Fruit fly (Drosophila melanogaster): ENCODE results near the gene Nelf-A.

Nelf-A gene

dm6 chr3R:21193742-21194141, 29.8 kb upstream of the Nelf-A start:
- TF ChIP-seq ac (GFP tag; optimal IDR thresholded peaks at IDR 0.05): peak; percentile 59
- peak; percentile 26 for TF ChIP-seq MTF-1 (GFP tag; optimal IDR thresholded peaks at IDR 0.05; ENCODE audit: borderline replicate concordance)
- peak; percentile 80 for TF ChIP-seq Med (GFP tag)
- TF ChIP-seq Asciz (GFP tag; optimal IDR thresholded peaks at IDR 0.05): peak; percentile 49
- peak; percentile 30 for TF ChIP-seq CG8359 (GFP tag; optimal IDR thresholded peaks at IDR 0.05; ENCODE audit: borderline replicate concordance)
- TF ChIP-seq CG12071 (GFP tag; optimal IDR thresholded peaks at IDR 0.05): no peak
- peak; percentile 44 for TF ChIP-seq fd64A (GFP tag; optimal IDR thresholded peaks at IDR 0.05)
- TF ChIP-seq CG9609 (GFP tag; optimal IDR thresholded peaks at IDR 0.05): no peak
- peak; percentile 26 for TF ChIP-seq Blimp-1 (GFP tag; optimal IDR thresholded peaks at IDR 0.05)
- TF ChIP-seq sisA (GFP tag; IDR thresholded peaks at IDR 0.05): no peak
- TF ChIP-seq CG15479 (GFP tag; optimal IDR thresholded peaks at IDR 0.05): peak; percentile 74
- peak; percentile 38 for TF ChIP-seq CG14710 (tag; optimal IDR thresholded peaks at IDR 0.05)
- TF ChIP-seq CG1233 (GFP tag; optimal IDR thresholded peaks at IDR 0.05): peak; percentile 29
- TF ChIP-seq CHES-1-like (GFP tag; optimal IDR thresholded peaks at IDR 0.05): no peak
- 0 out of 4 replicates have a peak, but pooled peaks have one; percentile 6 for TF ChIP-seq chinmo (GFP tag; IDR thresholded peaks at IDR 0.05; ENCODE audit: partially characterized antibody)
- TF ChIP-seq eve (GFP tag; optimal IDR thresholded peaks at IDR 0.05): peak in 1 of 2 experiments; percentile 44
- TF ChIP-seq CG10462 (GFP tag; optimal IDR thresholded peaks at IDR 0.05): no peak
- TF ChIP-seq CG17359 (tag; optimal IDR thresholded peaks at IDR 0.05): peak; percentile 21
- TF ChIP-seq CG6813 (GFP tag; optimal IDR thresholded peaks at IDR 0.05): peak; percentile 43
- no peak for TF ChIP-seq CG10209 (GFP tag; optimal IDR thresholded peaks at IDR 0.05)
- TF ChIP-seq Pdp1 (GFP tag; optimal IDR thresholded peaks at IDR 0.05): peak in 1 of 2 experiments; percentile 7
- TF ChIP-seq tll (GFP tag; optimal IDR thresholded peaks at IDR 0.05): peak in 1 of 2 experiments; percentile 48
- peak; percentile 13; the same call in 1 of the 2 replicates for TF ChIP-seq ara (GFP tag; IDR thresholded peaks at IDR 0.05)
- peak; percentile 49 for TF ChIP-seq CG15696 (tag; optimal IDR thresholded peaks at IDR 0.05)
- TF ChIP-seq fd102C (GFP tag; optimal IDR thresholded peaks at IDR 0.05): peak; percentile 39
- TF ChIP-seq CG8924 (tag; optimal IDR thresholded peaks at IDR 0.05): peak; percentile 28
- TF ChIP-seq sens (GFP tag): peak; percentile 79
- TF ChIP-seq CG2678 (tag; optimal IDR thresholded peaks at IDR 0.05): peak; percentile 16
- TF ChIP-seq zfh1 (GFP tag; IDR thresholded peaks at IDR 0.05): no peak
- no peak for TF ChIP-seq pnt (GFP tag; optimal IDR thresholded peaks at IDR 0.05)
- TF ChIP-seq CG9727 (GFP tag; optimal IDR thresholded peaks at IDR 0.05): peak; percentile 39
- TF ChIP-seq Kr (GFP tag; optimal IDR thresholded peaks at IDR 0.05): peak; percentile 66
- TF ChIP-seq ash1 (GFP tag; optimal IDR thresholded peaks at IDR 0.05): no peak
- TF ChIP-seq dmrt11E (tag; optimal IDR thresholded peaks at IDR 0.05): peak; percentile 19
- peak; percentile 3 for TF ChIP-seq kni (GFP tag; optimal IDR thresholded peaks at IDR 0.05)

DNA sequence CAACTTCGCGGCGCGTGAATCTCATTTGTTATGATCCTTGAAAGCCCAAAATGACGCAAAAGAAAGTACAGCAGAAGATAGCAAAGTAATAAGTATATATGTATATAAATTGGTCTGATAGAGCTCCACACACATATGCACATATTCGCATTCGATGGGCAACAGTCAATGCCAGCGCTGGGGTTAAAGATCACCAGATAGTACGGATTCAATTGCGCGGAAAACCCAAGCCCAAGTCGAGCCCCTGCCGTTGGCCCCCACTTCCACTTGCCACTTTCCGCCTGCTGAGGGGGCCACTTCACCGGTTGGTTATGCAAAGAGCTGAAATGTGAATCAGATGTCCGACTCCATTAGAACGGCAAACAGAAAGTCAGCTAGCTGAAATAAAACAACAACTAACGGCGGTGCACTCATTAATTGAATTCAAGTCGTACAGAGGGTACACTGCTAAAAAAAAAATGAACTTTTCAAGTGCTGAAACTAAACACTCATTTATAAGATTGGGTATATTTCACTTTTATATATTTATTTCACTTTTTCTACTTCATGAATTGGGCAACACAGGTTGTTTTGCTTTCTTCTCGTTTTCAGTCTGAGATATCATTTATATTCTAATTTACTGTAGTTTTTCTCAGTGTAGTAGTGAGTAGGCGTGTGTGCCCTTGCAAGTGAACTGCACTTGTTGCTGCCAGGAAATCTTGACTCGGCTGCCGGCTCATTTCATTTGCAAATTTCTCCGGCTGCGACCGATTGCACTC, 28.1 kb upstream of the Nelf-A start:
- no peak for TF ChIP-seq CG10654 (GFP tag; optimal IDR thresholded peaks at IDR 0.05)
- no peak for TF ChIP-seq ken (GFP tag; IDR thresholded peaks at IDR 0.05)
- no peak for TF ChIP-seq gsb (GFP tag; IDR thresholded peaks at IDR 0.05)
- TF ChIP-seq vvl (GFP tag; IDR thresholded peaks at IDR 0.05): 0 out of 2 replicates have a peak, but pooled peaks have one; percentile 36
- no peak for TF ChIP-seq Bteb2 (GFP tag; optimal IDR thresholded peaks at IDR 0.05)
- no peak for TF ChIP-seq Ets97D (GFP tag; optimal IDR thresholded peaks at IDR 0.05)
- TF ChIP-seq Oaz (GFP tag; IDR thresholded peaks at IDR 0.05): no peak
- TF ChIP-seq CG8388 (GFP tag; optimal IDR thresholded peaks at IDR 0.05): peak; percentile 1
- no peak for TF ChIP-seq wek (GFP tag; optimal IDR thresholded peaks at IDR 0.05)
- no peak for TF ChIP-seq bab2 (GFP tag; optimal IDR thresholded peaks at IDR 0.05)
- TF ChIP-seq CG32772 (GFP tag; IDR thresholded peaks at IDR 0.05): 0 out of 2 replicates have a peak, but pooled peaks have one; percentile 23
- no peak for TF ChIP-seq mam (GFP tag; optimal IDR thresholded peaks at IDR 0.05)
- no peak for TF ChIP-seq trh (GFP tag; optimal IDR thresholded peaks at IDR 0.05)
- TF ChIP-seq CG10267 (tag; optimal IDR thresholded peaks at IDR 0.05): no peak
- TF ChIP-seq esg (GFP tag; conservative IDR thresholded peaks at IDR 0.05): peak; percentile 7; the same call in 1 of the 2 replicates
